Worm (Caenorhabditis elegans) whole organism, early embryonic: ENCODE data around the gene F10C1.3.

Experiments
- B0310.2 ChIP-seq: sonication (generic microtip); optimal IDR thresholded peaks from 2 replicates; lab custom pipeline; 2016; ENCODE audit warnings: mild to moderate bottlenecking, missing genetic modification characterization, missing compliant biosample characterization
- F13C5.2 ChIP-seq: sonication (generic microtip); optimal IDR thresholded peaks from 2 replicates; lab custom pipeline; 2017; ENCODE audit warnings: mild to moderate bottlenecking, missing genetic modification characterization, inconsistent platforms, missing compliant biosample characterization
- aly-1 ChIP-seq: sonication (generic microtip); optimal IDR thresholded peaks from 2 replicates; lab custom pipeline; 2016; ENCODE audit warnings: missing genetic modification characterization, missing compliant biosample characterization
- ama-1 ChIP-seq: fragments of 150-350 bp; optimal IDR thresholded peaks from 2 replicates; lab custom pipeline; 2014
- ceh-13 ChIP-seq: fragments of 200-800 bp; sonication (Bioruptor generic); optimal IDR thresholded peaks from 2 replicates; lab custom pipeline; 2018; ENCODE audit warnings: mild to moderate bottlenecking, missing genetic modification characterization, missing compliant biosample characterization
- ceh-36 ChIP-seq: sonication (generic microtip); optimal IDR thresholded peaks from 2 replicates; lab custom pipeline; 2016; ENCODE audit warnings: missing genetic modification characterization, inconsistent platforms, missing compliant biosample characterization
- ets-7 ChIP-seq: sonication (generic microtip); optimal IDR thresholded peaks from 2 replicates; lab custom pipeline; 2016; ENCODE audit warnings: missing genotype, missing genetic modification characterization, missing compliant biosample characterization
- flt-1 ChIP-seq: fragments of 200-800 bp; sonication (Bioruptor generic); IDR thresholded peaks from 2 replicates; pipeline ENCODE4 v1.3.6; 2022; ENCODE audit warnings: missing genetic modification characterization, missing compliant biosample characterization
- hmbx-1 ChIP-seq: sonication (generic microtip); optimal IDR thresholded peaks from 2 replicates; lab custom pipeline; 2016; ENCODE audit warnings: mild to moderate bottlenecking, missing genetic modification characterization, missing compliant biosample characterization
- hmg-4 ChIP-seq: fragments of 200-800 bp; sonication (Bioruptor generic); optimal IDR thresholded peaks from 2 replicates; lab custom pipeline; 2018; ENCODE audit warnings: mild to moderate bottlenecking, missing genetic modification characterization, missing compliant biosample characterization
- hnd-1 ChIP-seq: sonication (generic microtip); optimal IDR thresholded peaks from 2 replicates; lab custom pipeline; 2016; ENCODE audit warnings: missing genetic modification characterization, missing compliant biosample characterization
- pes-1 ChIP-seq: fragments of 200-800 bp; sonication (Bioruptor generic); IDR thresholded peaks from 2 replicates; pipeline ENCODE4 v1.3.6; 2022; ENCODE audit warnings: missing genetic modification reagents, missing genetic modification characterization, missing compliant biosample characterization
- scrt-1 ChIP-seq: fragments of 200-800 bp; sonication (Bioruptor generic); IDR thresholded peaks from 2 replicates; pipeline ENCODE4 v1.3.6; 2022; ENCODE audit warnings: missing genetic modification characterization, missing compliant biosample characterization
- sea-1 ChIP-seq: fragments of 200-800 bp; sonication (Bioruptor generic); conservative IDR thresholded peaks from 2 replicates; pipeline ENCODE4 v1.3.6; 2022; ENCODE audit warnings: missing genetic modification characterization, missing compliant biosample characterization
- tbx-11 ChIP-seq: fragments of 200-800 bp; sonication (Bioruptor generic); IDR thresholded peaks from 2 replicates; pipeline ENCODE4 v1.3.6; 2022; ENCODE audit warnings: missing genetic modification characterization, missing compliant biosample characterization
- tbx-37 ChIP-seq: fragments of 200-800 bp; sonication (Bioruptor generic); conservative IDR thresholded peaks from 2 replicates; pipeline ENCODE4 v1.3.6; 2022; ENCODE audit warnings: missing genetic modification reagents, missing genetic modification characterization, missing compliant biosample characterization
- tra-4 ChIP-seq: sonication (generic microtip); optimal IDR thresholded peaks from 2 replicates; lab custom pipeline; 2017; ENCODE audit warnings: missing genetic modification characterization, missing compliant biosample characterization

The F10C1.3 gene

ce11 chrII:5754168-5754567, 3.4 kb downstream of the F10C1.3 start, which contains the start of gene F10C1.8:
F10C1.8 (plus strand) TSS chrII:5754468.
- TF ChIP-seq ets-7 (tag; lab: Kevin White, UChicago) (no peak), tra-4 (tag; lab: Kevin White, UChicago) (no peak), aly-1 (tag; lab: Kevin White, UChicago) (no peak)

- TF ChIP-seq B0310.2 (tag; lab: Kevin White, UChicago) (no peak), scrt-1 (no peak), flt-1 (GFP tag; lab: Robert Waterston, UW) (no peak), F13C5.2 (tag; lab: Kevin White, UChicago) (no peak), hmg-4 (GFP tag; lab: Kevin White, UChicago) (no peak), ceh-36 (tag; lab: Kevin White, UChicago) (no peak), aly-1 (tag; lab: Kevin White, UChicago) (no peak), hmbx-1 (tag; lab: Kevin White, UChicago) (no peak), tbx-37 (GFP tag; lab: Robert Waterston, UW) (no peak), sea-1 (GFP tag; lab: Robert Waterston, UW) (no peak), ama-1 (lab: Kevin White, UChicago) (no peak), tra-4 (tag; lab: Kevin White, UChicago) (no peak), tbx-11 (GFP tag; lab: Robert Waterston, UW) (no peak), hnd-1 (tag; lab: Kevin White, UChicago) (no peak), ets-7 (tag; lab: Kevin White, UChicago) (no peak), ceh-13 (GFP tag; lab: Kevin White, UChicago) (no peak)
Measured at ce11 chrII:5751353-5751752, 6.2 kb downstream of the F10C1.3 start.

ce11 chrII:5749733-5750238, 7.8 kb downstream of the F10C1.3 start, which contains the start of gene ifb-2:
ifb-2 (plus strand) TSS chrII:5750188.
- no peak for TF ChIP-seq flt-1 (GFP tag; lab: Robert Waterston, UW)
- no peak for TF ChIP-seq F13C5.2 (tag; lab: Kevin White, UChicago)
- TF ChIP-seq ets-7 (tag; lab: Kevin White, UChicago) = no peak

ce11 chrII:5748395-5748794, 9.2 kb downstream of the F10C1.3 start:
- TF ChIP-seq sea-1 (GFP tag; lab: Robert Waterston, UW) (no peak), B0310.2 (tag; lab: Kevin White, UChicago) (no peak), ceh-36 (tag; lab: Kevin White, UChicago) (no peak), scrt-1 (no peak), flt-1 (GFP tag; lab: Robert Waterston, UW) (no peak), F13C5.2 (tag; lab: Kevin White, UChicago) (no peak), ets-7 (tag; lab: Kevin White, UChicago) (no peak), hmg-4 (GFP tag; lab: Kevin White, UChicago) (no peak), hnd-1 (tag; lab: Kevin White, UChicago) (no peak), hmbx-1 (tag; lab: Kevin White, UChicago) (no peak), tbx-11 (GFP tag; lab: Robert Waterston, UW) (no peak)

ce11 chrII:5747312-5747711, 10.2 kb downstream of the F10C1.3 start:
- no peak for TF ChIP-seq ama-1 (lab: Kevin White, UChicago)
- no peak for TF ChIP-seq B0310.2 (tag; lab: Kevin White, UChicago)
- no peak for TF ChIP-seq hnd-1 (tag; lab: Kevin White, UChicago)
- TF ChIP-seq hmbx-1 (tag; lab: Kevin White, UChicago) = no peak
- no peak for TF ChIP-seq ceh-13 (GFP tag; lab: Kevin White, UChicago)
- no peak for TF ChIP-seq scrt-1
- no peak for TF ChIP-seq tbx-37 (GFP tag; lab: Robert Waterston, UW)
- TF ChIP-seq aly-1 (tag; lab: Kevin White, UChicago) = no peak
- TF ChIP-seq flt-1 (GFP tag; lab: Robert Waterston, UW) = no peak
- TF ChIP-seq ceh-36 (tag; lab: Kevin White, UChicago) = no peak
- no peak for TF ChIP-seq F13C5.2 (tag; lab: Kevin White, UChicago)
- TF ChIP-seq tbx-11 (GFP tag; lab: Robert Waterston, UW) = no peak
- TF ChIP-seq hmg-4 (GFP tag; lab: Kevin White, UChicago) = no peak
- TF ChIP-seq tra-4 (tag; lab: Kevin White, UChicago) = no peak
- TF ChIP-seq pes-1 (GFP tag; lab: Robert Waterston, UW) = no peak
- TF ChIP-seq ets-7 (tag; lab: Kevin White, UChicago) = no peak
- no peak for TF ChIP-seq sea-1 (GFP tag; lab: Robert Waterston, UW)

- no peak for TF ChIP-seq ceh-36 (tag; lab: Kevin White, UChicago)
Measured at ce11 chrII:5745088-5745487, 12.5 kb downstream of the F10C1.3 start, which contains the start of gene F10C1.9. F10C1.9 (minus strand) TSS chrII:5745284.

- TF ChIP-seq tra-4 (tag; lab: Kevin White, UChicago) (no peak), flt-1 (GFP tag; lab: Robert Waterston, UW) (no peak), sea-1 (GFP tag; lab: Robert Waterston, UW) (no peak), F13C5.2 (tag; lab: Kevin White, UChicago) (no peak), hnd-1 (tag; lab: Kevin White, UChicago) (no peak), hmbx-1 (tag; lab: Kevin White, UChicago) (no peak), B0310.2 (tag; lab: Kevin White, UChicago) (no peak), ama-1 (lab: Kevin White, UChicago) (no peak), tbx-37 (GFP tag; lab: Robert Waterston, UW) (no peak), ceh-13 (GFP tag; lab: Kevin White, UChicago) (no peak), hmg-4 (GFP tag; lab: Kevin White, UChicago) (no peak), pes-1 (GFP tag; lab: Robert Waterston, UW) (no peak), ets-7 (tag; lab: Kevin White, UChicago) (no peak), ceh-36 (tag; lab: Kevin White, UChicago) (no peak), aly-1 (tag; lab: Kevin White, UChicago) (no peak), tbx-11 (GFP tag; lab: Robert Waterston, UW) (no peak), scrt-1 (no peak)
Measured at ce11 chrII:5744342-5744741, 13.2 kb downstream of the F10C1.3 start.
